Worm (Caenorhabditis elegans): ENCODE results near the gene nhr-128.

DNA sequence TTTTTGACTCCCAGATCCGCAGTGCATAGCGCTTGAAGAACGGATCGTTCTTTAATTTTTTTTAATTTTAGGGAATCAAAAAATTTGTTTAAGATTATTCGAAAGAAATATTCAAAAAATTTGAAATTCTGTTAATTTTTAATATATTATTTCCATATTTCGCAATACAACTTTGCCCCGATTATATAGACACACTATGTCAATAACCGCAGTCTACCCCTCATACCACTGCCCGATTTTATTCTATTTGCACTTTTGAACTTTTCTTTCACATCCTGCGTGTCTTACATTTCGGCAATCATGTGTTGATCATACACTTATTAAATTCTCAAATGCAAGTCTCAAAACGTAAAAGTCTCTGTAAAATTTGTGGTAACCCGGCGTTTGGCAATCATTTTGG, 3.1 kb upstream of the nhr-128 start, which contains the start of gene nhr-56:
- TF ChIP-seq ztf-23 (GFP tag; IDR thresholded peaks at IDR 0.05) (no peak), ref-1 (GFP tag; conservative IDR thresholded peaks at IDR 0.05) (no peak), T22C8.4 (GFP tag; IDR thresholded peaks at IDR 0.05) (no peak)

All from whole organism, midembryonic.